Worm (Caenorhabditis elegans): ENCODE measurements around the gene Y9C12A.1.

- no peak for TF ChIP-seq nhr-28 (tag; optimal IDR thresholded peaks at IDR 0.05)
- TF ChIP-seq elt-3 (tag; optimal IDR thresholded peaks at IDR 0.05) = no peak
- TF ChIP-seq M03D4.4 (tag; optimal IDR thresholded peaks at IDR 0.05) = no peak
Measured at ce11 chrX:646493-646892, 36.1 kb downstream of the Y9C12A.1 start.
